Fruit fly (Drosophila melanogaster) whole organism, embryonic: ENCODE measurements around the gene EloB.

Experiments
- CG11247 ChIP-seq: fragments of 200-800 bp; sonication (Bioruptor generic); IDR thresholded peaks from 2 replicates; pipeline ENCODE4 v1.3.6; 2022; ENCODE audit warnings: missing biosample characterization, missing genetic modification characterization
- CG11695 ChIP-seq: fragments of 200-800 bp; sonication (Bioruptor generic); IDR thresholded peaks from 3 replicates; pipeline ENCODE4 v1.3.6; 2022; ENCODE audit warnings: missing biosample characterization, missing genetic modification characterization
- CG12744 ChIP-seq: fragments of 200-800 bp; sonication (Bioruptor generic); optimal IDR thresholded peaks from 2 replicates; lab custom pipeline; 2016; ENCODE audit warnings: missing biosample characterization, missing genetic modification characterization
- CG13624 ChIP-seq: fragments of 200-800 bp; sonication (Bioruptor generic); optimal IDR thresholded peaks from 2 replicates; lab custom pipeline; 2016; ENCODE audit warnings: missing biosample characterization, missing genetic modification characterization
- CG1529 ChIP-seq: fragments of 200-800 bp; sonication (Bioruptor generic); optimal IDR thresholded peaks from 3 replicates; lab custom pipeline; 2018; ENCODE audit warnings: missing biosample characterization, missing genetic modification characterization
- CG18011 ChIP-seq: fragments of 200-800 bp; sonication (Bioruptor generic); optimal IDR thresholded peaks from 2 replicates; lab custom pipeline; 2017; ENCODE audit warnings: missing biosample characterization, missing genetic modification characterization, mild to moderate bottlenecking, moderate library complexity, missing genotype
- CG18619 ChIP-seq: fragments of 200-800 bp; sonication (Bioruptor generic); optimal IDR thresholded peaks from 3 replicates; lab custom pipeline; 2017; ENCODE audit warnings: missing biosample characterization, mild to moderate bottlenecking, missing genetic modification characterization
- CG2712 ChIP-seq: fragments of 200-800 bp; optimal IDR thresholded peaks from 3 replicates; lab custom pipeline; 2019; ENCODE audit warnings: missing biosample characterization, mild to moderate bottlenecking, missing genetic modification characterization, moderate library complexity
- CG30020 ChIP-seq: fragments of 200-800 bp; optimal IDR thresholded peaks from 2 replicates; lab custom pipeline; 2019; ENCODE audit warnings: missing biosample characterization, mild to moderate bottlenecking, missing genetic modification characterization, moderate library complexity
- CG30403 ChIP-seq: fragments of 200-800 bp; sonication (Bioruptor generic); optimal IDR thresholded peaks from 3 replicates; lab custom pipeline; 2016; ENCODE audit warnings: missing biosample characterization, missing genetic modification characterization
- CG4282 ChIP-seq: fragments of 200-800 bp; sonication (Bioruptor generic); optimal IDR thresholded peaks from 2 replicates; lab custom pipeline; 2016; ENCODE audit warnings: missing biosample characterization, missing genetic modification characterization
- CG4730 ChIP-seq: fragments of 200-800 bp; sonication (Bioruptor generic); IDR thresholded peaks from 2 replicates; pipeline ENCODE4 v1.3.6; 2022; ENCODE audit warnings: missing biosample characterization, missing genetic modification characterization
- CG6175 ChIP-seq: fragments of 200-800 bp; sonication (Bioruptor generic); IDR thresholded peaks from 3 replicates; pipeline ENCODE4 v1.3.6; 2022; ENCODE audit warnings: missing biosample characterization, missing genetic modification characterization
- CG7372 ChIP-seq: fragments of 200-800 bp; sonication (Bioruptor generic); IDR thresholded peaks from 2 replicates; pipeline ENCODE4 v1.3.6; 2022; ENCODE audit warnings: missing biosample characterization, missing genetic modification characterization
- D19B ChIP-seq: fragments of 200-800 bp; sonication (Bioruptor generic); optimal IDR thresholded peaks from 2 replicates; lab custom pipeline; 2017; ENCODE audit warnings: missing biosample characterization, mild to moderate bottlenecking, missing genetic modification characterization
- E2f1 ChIP-seq: fragments of 200-800 bp; sonication (Bioruptor generic); IDR thresholded peaks from 2 replicates; pipeline ENCODE4 v1.3.6; 2022; ENCODE audit warnings: missing biosample characterization, missing genetic modification characterization
- Elba2 ChIP-seq: fragments of 200-800 bp; sonication (Bioruptor generic); optimal IDR thresholded peaks from 3 replicates; lab custom pipeline; 2016; ENCODE audit warnings: missing biosample characterization, missing genetic modification characterization
- Lim3 ChIP-seq: fragments of 200-800 bp; sonication (Bioruptor generic); IDR thresholded peaks from 2 replicates; pipeline ENCODE4 v1.3.6; 2022; ENCODE audit warnings: missing biosample characterization, missing genetic modification characterization
- Meics ChIP-seq: fragments of 200-800 bp; sonication (Bioruptor generic); optimal IDR thresholded peaks from 2 replicates; lab custom pipeline; 2017; ENCODE audit warnings: missing biosample characterization, mild to moderate bottlenecking, missing genetic modification characterization
- PHDP ChIP-seq: fragments of 200-800 bp; sonication (Bioruptor generic); optimal IDR thresholded peaks from 3 replicates; lab custom pipeline; 2018; ENCODE audit warnings: missing biosample characterization, mild to moderate bottlenecking, missing genetic modification characterization, moderate library complexity
- Rx ChIP-seq: fragments of 200-800 bp; sonication (Bioruptor generic); IDR thresholded peaks from 2 replicates; pipeline ENCODE4 v1.3.6; 2022; ENCODE audit warnings: missing biosample characterization, missing genetic modification characterization
- Stat92E ChIP-seq, 3 experiments: fragments of >200 bp in 2 of 3; fragments of 200-800 bp in 1 of 3; sonication (Bioruptor generic) in 1 of 3; optimal IDR thresholded peaks; 2 replicates each; lab custom pipeline; 2017 to 2019; ENCODE audit warnings: missing biosample characterization in 3 of 3, missing genetic modification characterization in 3 of 3, mild to moderate bottlenecking in 1 of 3, moderate library complexity in 1 of 3
- bbx ChIP-seq: fragments of 200-800 bp; sonication (Bioruptor generic); IDR thresholded peaks from 2 replicates; pipeline ENCODE4 v1.3.6; 2022; ENCODE audit warnings: missing biosample characterization, missing genetic modification characterization; ENCODE audit not compliant: partially characterized antibody
- br ChIP-seq: fragments of >200 bp; optimal IDR thresholded peaks from 2 replicates; lab custom pipeline; 2017
- bsh ChIP-seq, 2 experiments: fragments of 200-800 bp; sonication (Bioruptor generic); optimal IDR thresholded peaks; 2 replicates each; lab custom pipeline; 2017 to 2018; ENCODE audit warnings: mild to moderate bottlenecking in 2 of 2, missing biosample characterization in 2 of 2, missing genetic modification characterization in 2 of 2, moderate library complexity in 1 of 2
- ci ChIP-seq: fragments of 200-800 bp; sonication (Bioruptor generic); IDR thresholded peaks from 3 replicates; pipeline ENCODE4 v1.3.6; 2022; ENCODE audit warnings: missing biosample characterization, missing genetic modification characterization
- danr ChIP-seq: fragments of 200-800 bp; sonication (Bioruptor generic); IDR thresholded peaks from 2 replicates; pipeline ENCODE4 v1.3.6; 2022; ENCODE audit warnings: missing biosample characterization, missing genetic modification characterization
- fd64A ChIP-seq: fragments of 200-800 bp; sonication (Bioruptor generic); optimal IDR thresholded peaks from 3 replicates; lab custom pipeline; 2018; ENCODE audit warnings: missing biosample characterization, mild to moderate bottlenecking, missing genetic modification characterization
- gce ChIP-seq: fragments of 200-800 bp; sonication (Bioruptor generic); IDR thresholded peaks from 3 replicates; pipeline ENCODE4 v1.3.6; 2022; ENCODE audit warnings: missing biosample characterization, missing genetic modification characterization
- hb ChIP-seq: fragments of 200-800 bp; sonication (Bioruptor generic); IDR thresholded peaks from 3 replicates; pipeline ENCODE4 v1.3.6; 2022; ENCODE audit warnings: missing biosample characterization, missing genetic modification characterization; ENCODE audit not compliant: partially characterized antibody
- hbn ChIP-seq: fragments of 200-800 bp; sonication (Bioruptor generic); IDR thresholded peaks from 2 replicates; pipeline ENCODE4 v1.3.6; 2022; ENCODE audit warnings: missing biosample characterization, missing genetic modification characterization; ENCODE audit not compliant: partially characterized antibody
- lab ChIP-seq: fragments of 200-800 bp; sonication (Bioruptor generic); optimal IDR thresholded peaks from 3 replicates; lab custom pipeline; 2017; ENCODE audit warnings: missing biosample characterization, missing genetic modification characterization, mild to moderate bottlenecking, moderate library complexity, missing genetic modification reagents
- lbe ChIP-seq: fragments of 200-800 bp; sonication (Bioruptor generic); optimal IDR thresholded peaks from 2 replicates; lab custom pipeline; 2016; ENCODE audit warnings: missing biosample characterization, mild to moderate bottlenecking, missing genetic modification characterization
- lola ChIP-seq, 3 experiments: fragments of >200 bp in 2 of 3; fragments of 200-800 bp in 1 of 3; sonication (Bioruptor generic) in 1 of 3; optimal IDR thresholded peaks; 2 replicates each; lab custom pipeline; 2017 to 2019; ENCODE audit warnings: missing biosample characterization in 3 of 3, missing genetic modification characterization in 3 of 3, mild to moderate bottlenecking in 1 of 3, moderate library complexity in 1 of 3
- mam ChIP-seq: fragments of 200-800 bp; sonication (Bioruptor generic); optimal IDR thresholded peaks from 3 replicates; lab custom pipeline; 2016; ENCODE audit warnings: missing biosample characterization, missing genetic modification characterization
- oc ChIP-seq: fragments of 200-800 bp; sonication (Bioruptor generic); optimal IDR thresholded peaks from 2 replicates; lab custom pipeline; 2018; ENCODE audit warnings: missing biosample characterization, mild to moderate bottlenecking, missing genetic modification characterization, moderate library complexity
- onecut ChIP-seq: fragments of 200-800 bp; sonication (Bioruptor generic); IDR thresholded peaks from 2 replicates; pipeline ENCODE4 v1.3.6; 2022; ENCODE audit warnings: missing biosample characterization, missing genetic modification characterization
- pho ChIP-seq: fragments of 200-800 bp; sonication (Bioruptor generic); optimal IDR thresholded peaks from 2 replicates; lab custom pipeline; 2016; ENCODE audit warnings: missing biosample characterization, missing genetic modification characterization
- prd ChIP-seq, 3 experiments: fragments of >200 bp in 2 of 3; fragments of 200-800 bp in 1 of 3; sonication (Bioruptor generic) in 1 of 3; optimal IDR thresholded peaks in 2 of 3; IDR thresholded peaks in 1 of 3; 2 replicates in 2 of 3; 3 replicates in 1 of 3; pipeline versions ENCODE4 v1.3.6 to Lab custom; 2017 to 2022; ENCODE audit warnings: missing biosample characterization in 1 of 3, missing genetic modification characterization in 1 of 3
- pum ChIP-seq: fragments of 200-800 bp; sonication (Bioruptor generic); optimal IDR thresholded peaks from 2 replicates; lab custom pipeline; 2016; ENCODE audit warnings: missing biosample characterization, missing genetic modification characterization
- row ChIP-seq: fragments of 200-800 bp; sonication (Bioruptor generic); IDR thresholded peaks from 3 replicates; pipeline ENCODE4 v1.3.6; 2022; ENCODE audit warnings: missing biosample characterization, missing genetic modification characterization
- salm ChIP-seq: fragments of 200-800 bp; sonication (Bioruptor generic); optimal IDR thresholded peaks from 2 replicates; lab custom pipeline; 2018; ENCODE audit warnings: missing biosample characterization, mild to moderate bottlenecking, missing genetic modification characterization
- sens ChIP-seq: fragments of 200-800 bp; sonication (Bioruptor generic); peaks from one replicate; lab custom pipeline; 2016; ENCODE audit warnings: missing biosample characterization, missing genetic modification characterization
- sens-2 ChIP-seq: fragments of 200-800 bp; sonication (Bioruptor generic); IDR thresholded peaks from 2 replicates; pipeline ENCODE4 v1.3.6; 2022; ENCODE audit warnings: missing biosample characterization, missing genetic modification characterization
- sr ChIP-seq: fragments of 200-800 bp; sonication (Bioruptor generic); IDR thresholded peaks from 3 replicates; pipeline ENCODE4 v1.3.6; 2022; ENCODE audit warnings: missing biosample characterization, missing genetic modification characterization
- tll ChIP-seq, 2 experiments: fragments of 200-800 bp in 1 of 2; fragments of >200 bp in 1 of 2; sonication (Bioruptor generic) in 1 of 2; optimal IDR thresholded peaks; 2 replicates each; lab custom pipeline; 2017 to 2019; ENCODE audit warnings: missing biosample characterization in 2 of 2, missing genetic modification characterization in 2 of 2, mild to moderate bottlenecking in 1 of 2, moderate library complexity in 1 of 2
- usp ChIP-seq: fragments of >200 bp; optimal IDR thresholded peaks from 2 replicates; lab custom pipeline; 2017; ENCODE audit warnings: missing biosample characterization, missing genetic modification characterization
- wdn ChIP-seq: fragments of 200-800 bp; sonication (Bioruptor generic); IDR thresholded peaks from 2 replicates; pipeline ENCODE4 v1.3.6; 2022; ENCODE audit warnings: missing biosample characterization, missing genetic modification characterization
- zfh1 ChIP-seq: fragments of 200-800 bp; sonication (Bioruptor generic); IDR thresholded peaks from 3 replicates; pipeline ENCODE4 v1.3.6; 2022; ENCODE audit warnings: missing biosample characterization, missing genetic modification characterization

EloB gene

dm6 chr3R:20556281-20557113 lies 23.2 kb downstream of the EloB start (continued):
- TF ChIP-seq Meics (GFP tag; lab: Kevin White, UChicago) (peak; percentile 75), sr (no peak), salm (tag; lab: Kevin White, UChicago) (no peak), hbn (no peak), CG1529 (GFP tag; lab: Kevin White, UChicago) (no peak), danr (GFP tag; lab: Robert Waterston, UW) (peak; percentile 68), D19B (GFP tag; lab: Kevin White, UChicago) (peak; percentile 52), tll (GFP tag; optimal IDR thresholded peaks at IDR 0.05; lab: Kevin White, UChicago) (no peak), prd (optimal IDR thresholded peaks at IDR 0.05; lab: Kevin White, UChicago) (no peak), prd (GFP tag; IDR thresholded peaks at IDR 0.05; lab: Robert Waterston, UW) (peak; percentile 76), CG11695 (GFP tag; lab: Robert Waterston, UW) (peak; percentile 79), br (lab: Kevin White, UChicago) (no peak), CG13624 (GFP tag; lab: Kevin White, UChicago) (peak; percentile 54), lab (GFP tag; lab: Kevin White, UChicago) (peak; percentile 87), CG18619 (peak; percentile 56), pho (GFP tag; lab: Kevin White, UChicago) (peak; percentile 47), mam (GFP tag; lab: Kevin White, UChicago) (peak; percentile 65), usp (no peak), pum (GFP tag; lab: Kevin White, UChicago) (no peak), sens (GFP tag; lab: Kevin White, UChicago) (peak; percentile 87), bsh (GFP tag; optimal IDR thresholded peaks at IDR 0.05; lab: Kevin White, UChicago) (peak; percentile 15 to 78), PHDP (tag; lab: Kevin White, UChicago) (peak; percentile 40), CG12744 (peak; percentile 4), Elba2 (GFP tag; lab: Kevin White, UChicago) (no peak), CG30403 (GFP tag; lab: Kevin White, UChicago) (peak; percentile 66), row (GFP tag; lab: Robert Waterston, UW) (peak; percentile 87), bbx (GFP tag; lab: Robert Waterston, UW) (no peak), hb (no peak), ci (GFP tag; lab: Robert Waterston, UW) (no peak), sens-2 (GFP tag; lab: Robert Waterston, UW) (no peak), zfh1 (GFP tag; lab: Robert Waterston, UW) (peak; percentile 68), CG4730 (GFP tag; lab: Robert Waterston, UW) (peak; percentile 79), E2f1 (peak; percentile 73), Stat92E (GFP tag; optimal IDR thresholded peaks at IDR 0.05; lab: Kevin White, UChicago) (no peak), onecut (GFP tag; lab: Robert Waterston, UW) (no peak; the same call in 1 of the 2 replicates), CG11247 (GFP tag; lab: Robert Waterston, UW) (peak; percentile 79), Lim3 (GFP tag; lab: Robert Waterston, UW) (no peak), CG7372 (GFP tag; lab: Robert Waterston, UW) (peak; percentile 82), Rx (GFP tag; lab: Robert Waterston, UW) (no peak), oc (tag; lab: Kevin White, UChicago) (no peak), CG30020 (tag; lab: Kevin White, UChicago) (no peak), CG18011 (GFP tag; lab: Kevin White, UChicago) (no peak), lbe (GFP tag; lab: Kevin White, UChicago) (no peak), CG2712 (tag; lab: Kevin White, UChicago) (peak; percentile 71), wdn (GFP tag; lab: Robert Waterston, UW) (peak; percentile 61), lola (GFP tag; optimal IDR thresholded peaks at IDR 0.05; lab: Kevin White, UChicago) (no peak), gce (GFP tag; lab: Robert Waterston, UW) (0 out of 3 replicates have a peak, but pooled peaks have one; percentile 24), CG4282 (GFP tag; lab: Kevin White, UChicago) (no peak), fd64A (no peak), CG6175 (peak; percentile 62; the same call in 1 of the 3 replicates)
